Fruit fly (Drosophila melanogaster) Kc167 (cell line): Measurements from ENCODE around the gene CG6465.

Experiments used
- Myc ChIP-seq: fragments of >200 bp; optimal IDR thresholded peaks from 2 replicates; lab custom pipeline; 2017; ENCODE audit warnings: missing external identifiers
- Sin3A ChIP-seq: fragments of >200 bp; optimal IDR thresholded peaks from 2 replicates; lab custom pipeline; 2018; ENCODE audit warnings: missing external identifiers
- h ChIP-seq: fragments of >200 bp; optimal IDR thresholded peaks from 3 replicates; lab custom pipeline; 2018; ENCODE audit warnings: missing external identifiers
- insv ChIP-seq: fragments of >200 bp; optimal IDR thresholded peaks from 3 replicates; lab custom pipeline; 2018; ENCODE audit warnings: missing external identifiers
- psq ChIP-seq: fragments of >200 bp; optimal IDR thresholded peaks from 2 replicates; lab custom pipeline; 2017; ENCODE audit warnings: missing external identifiers
- ttk ChIP-seq: sonication (Bioruptor generic); optimal IDR thresholded peaks from 2 replicates; lab custom pipeline; 2017; ENCODE audit warnings: missing external identifiers

Gene CG6465

DNA sequence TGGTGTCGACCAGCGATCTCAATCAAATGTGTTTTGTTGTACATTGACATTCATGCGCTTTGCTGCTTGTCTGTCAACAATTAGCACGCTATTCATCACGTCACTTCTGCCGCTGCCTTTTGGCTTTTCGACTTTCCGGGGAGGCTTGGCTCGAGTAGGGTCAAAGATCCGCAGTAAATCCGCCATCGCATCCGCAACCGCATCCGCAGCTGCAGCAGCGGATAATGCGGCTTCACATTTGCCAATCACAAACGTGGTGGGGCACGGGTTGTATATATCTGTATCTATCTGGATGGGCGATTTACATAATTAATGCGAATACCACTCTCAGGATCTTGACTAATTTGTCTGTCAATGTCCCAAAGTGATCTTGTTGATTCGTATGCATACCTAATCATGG is 29.9 kb downstream of the CG6465 start:
- TF ChIP-seq Sin3A (lab: Kevin White, UChicago) (no peak), Myc (lab: Kevin White, UChicago) (no peak), ttk (lab: Kevin White, UChicago) (no peak), h (lab: Kevin White, UChicago) (no peak), psq (no peak), insv (lab: Kevin White, UChicago) (no peak)

dm6 chr3R:10645508-10645907 is 31.5 kb downstream of the CG6465 start:
- TF ChIP-seq Sin3A (lab: Kevin White, UChicago) (no peak), h (lab: Kevin White, UChicago) (no peak), Myc (lab: Kevin White, UChicago) (no peak), psq (no peak), insv (lab: Kevin White, UChicago) (no peak), ttk (lab: Kevin White, UChicago) (no peak)

dm6 chr3R:10643077-10643784 is 33.8 kb downstream of the CG6465 start:
- TF ChIP-seq ttk (lab: Kevin White, UChicago) (no peak), h (lab: Kevin White, UChicago) (no peak), Sin3A (lab: Kevin White, UChicago) (no peak), insv (lab: Kevin White, UChicago) (no peak), psq (no peak), Myc (lab: Kevin White, UChicago) (no peak)

DNA sequence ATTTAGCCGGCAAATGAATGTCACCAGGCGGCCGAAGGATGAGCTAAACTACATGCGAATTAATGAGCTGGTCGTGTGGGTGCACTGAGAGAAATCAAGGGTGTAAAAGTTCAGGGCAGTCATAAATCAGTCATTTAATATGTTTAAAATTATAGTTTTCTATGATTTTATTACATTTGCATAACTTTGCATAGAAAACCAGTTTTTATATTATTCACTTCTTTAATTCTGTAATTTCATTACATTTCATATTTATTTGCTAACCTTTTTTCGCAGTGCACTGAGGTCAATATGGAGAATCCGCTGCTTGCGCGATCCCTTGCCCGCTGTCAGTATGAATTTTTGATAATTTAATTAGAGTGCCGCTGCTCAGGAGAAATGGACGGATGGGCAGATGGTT is 35.8 kb downstream of the CG6465 start:
- TF ChIP-seq h (lab: Kevin White, UChicago), result no peak
- no peak for TF ChIP-seq ttk (lab: Kevin White, UChicago)
- TF ChIP-seq Sin3A (lab: Kevin White, UChicago), result no peak
- no peak for TF ChIP-seq insv (lab: Kevin White, UChicago)
- TF ChIP-seq psq, result no peak
- TF ChIP-seq Myc (lab: Kevin White, UChicago), result no peak

dm6 chr3R:10640552-10641266 is 36.3 kb downstream of the CG6465 start:
- TF ChIP-seq insv (lab: Kevin White, UChicago) (no peak), h (lab: Kevin White, UChicago) (no peak), Sin3A (lab: Kevin White, UChicago) (no peak), ttk (lab: Kevin White, UChicago) (no peak), psq (no peak), Myc (lab: Kevin White, UChicago) (no peak)

dm6 chr3R:10639468-10639867 is 37.6 kb downstream of the CG6465 start, which contains the start of gene hth:
TSS of gene hth (minus strand) at chr3R:10639568.
- TF ChIP-seq Myc (lab: Kevin White, UChicago) (no peak), h (lab: Kevin White, UChicago) (no peak), psq (no peak), insv (lab: Kevin White, UChicago) (no peak)

DNA sequence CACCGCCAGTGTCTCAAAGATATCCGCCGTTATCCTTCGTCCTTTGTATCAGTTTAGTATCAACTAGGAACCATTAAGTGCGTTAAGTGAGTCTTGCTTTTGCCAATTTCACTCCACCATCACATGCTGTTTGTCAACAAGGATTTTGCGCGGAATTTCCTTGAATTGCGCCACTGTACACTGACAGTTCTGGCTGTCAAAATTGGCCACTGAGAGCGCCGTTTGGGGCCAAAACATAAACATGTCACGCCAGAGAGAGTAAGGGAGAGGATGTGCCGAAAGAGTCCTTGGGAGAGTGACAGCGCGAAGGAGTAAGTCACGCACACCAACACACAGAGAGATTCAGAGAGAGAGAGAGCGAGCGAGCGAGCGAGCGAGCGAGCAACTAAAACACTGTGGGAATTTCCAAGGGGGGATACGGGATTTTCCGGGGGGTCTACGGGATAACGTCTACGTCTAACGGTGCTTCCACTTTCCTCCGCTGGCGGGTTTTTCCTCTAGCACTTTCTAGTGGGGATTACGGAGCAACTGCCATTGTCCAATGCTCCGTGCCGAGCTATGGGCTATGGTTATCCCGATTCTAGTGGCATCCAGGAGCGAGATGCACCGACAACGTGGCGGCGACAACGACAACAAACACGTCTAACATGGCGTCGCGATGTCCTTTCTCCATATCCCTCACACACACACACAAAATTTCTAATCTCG is 38.3 kb downstream of the CG6465 start:
- TF ChIP-seq psq, result no peak

DNA sequence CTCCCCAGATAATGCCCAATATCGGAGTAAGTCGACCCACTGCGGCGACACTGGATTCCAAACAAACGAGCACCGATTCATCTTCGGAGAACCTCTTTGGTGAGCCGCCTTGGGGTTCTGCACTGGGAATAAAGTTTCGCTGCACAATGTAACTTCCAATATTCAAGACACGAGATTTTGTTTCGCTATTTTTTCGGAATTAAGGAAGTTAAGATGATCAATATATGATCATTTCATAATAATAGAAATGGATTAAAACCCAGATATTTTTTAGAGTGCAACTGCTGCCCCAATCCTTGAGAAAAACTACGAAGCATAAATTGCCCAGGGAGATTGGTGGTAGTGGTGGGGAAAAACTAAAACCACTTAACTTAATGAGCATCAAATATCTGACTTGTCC is 41.0 kb downstream of the CG6465 start:
- TF ChIP-seq h (lab: Kevin White, UChicago) (no peak), ttk (lab: Kevin White, UChicago) (no peak), insv (lab: Kevin White, UChicago) (no peak), psq (no peak), Myc (lab: Kevin White, UChicago) (no peak), Sin3A (lab: Kevin White, UChicago) (no peak)

DNA sequence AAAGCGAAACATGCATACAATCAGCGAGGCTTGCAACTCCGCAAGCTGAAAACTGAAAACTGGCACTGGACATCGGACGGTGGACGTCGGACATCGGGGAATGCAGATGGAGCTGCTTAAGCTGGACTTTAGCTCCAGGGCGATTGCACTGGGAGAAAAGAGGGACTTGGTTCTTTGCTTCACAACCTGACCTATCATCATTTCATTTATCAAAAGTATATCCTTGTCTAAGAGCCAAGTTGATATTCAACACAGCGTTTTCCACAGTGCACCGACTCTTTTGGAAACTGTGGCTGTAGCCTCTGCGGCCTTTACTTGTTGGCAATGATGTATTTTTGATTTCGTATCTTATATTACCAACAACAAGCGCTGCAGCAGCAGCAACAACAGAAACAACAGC is 43.2 kb downstream of the CG6465 start:
- TF ChIP-seq Myc (lab: Kevin White, UChicago), result no peak

dm6 chr3R:10631807-10632206 is 45.2 kb downstream of the CG6465 start:
- TF ChIP-seq psq (no peak), Myc (lab: Kevin White, UChicago) (no peak), insv (lab: Kevin White, UChicago) (no peak), Sin3A (lab: Kevin White, UChicago) (no peak), ttk (lab: Kevin White, UChicago) (no peak), h (lab: Kevin White, UChicago) (no peak)

dm6 chr3R:10629973-10630372 is 47.1 kb downstream of the CG6465 start:
- TF ChIP-seq psq (no peak), h (lab: Kevin White, UChicago) (no peak), Sin3A (lab: Kevin White, UChicago) (no peak), insv (lab: Kevin White, UChicago) (no peak), Myc (lab: Kevin White, UChicago) (no peak), ttk (lab: Kevin White, UChicago) (no peak)

DNA sequence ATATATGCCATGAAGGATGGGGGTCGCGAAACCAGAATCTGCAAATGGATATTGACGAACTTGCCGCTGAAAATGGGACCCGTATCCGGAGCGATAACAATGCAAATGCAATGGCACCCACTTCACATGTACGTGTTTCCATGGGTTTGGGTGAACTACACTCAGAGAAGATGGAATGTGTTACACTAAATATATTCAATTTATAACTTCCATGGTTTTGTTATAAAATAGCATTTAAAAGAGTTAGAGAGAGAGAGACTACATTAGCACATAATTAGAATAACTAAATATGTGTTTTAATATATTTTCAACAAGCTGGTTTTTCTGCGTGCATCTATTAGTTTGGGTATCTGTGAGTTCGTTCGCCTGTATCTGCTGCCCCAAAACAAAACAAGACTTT is 48.8 kb downstream of the CG6465 start:
- no peak for TF ChIP-seq psq
- TF ChIP-seq insv (lab: Kevin White, UChicago), result no peak
- no peak for TF ChIP-seq h (lab: Kevin White, UChicago)
- no peak for TF ChIP-seq Myc (lab: Kevin White, UChicago)
